Fruit fly (Drosophila melanogaster): Measurements from ENCODE around the gene CG34382.

Gene CG34382

DNA sequence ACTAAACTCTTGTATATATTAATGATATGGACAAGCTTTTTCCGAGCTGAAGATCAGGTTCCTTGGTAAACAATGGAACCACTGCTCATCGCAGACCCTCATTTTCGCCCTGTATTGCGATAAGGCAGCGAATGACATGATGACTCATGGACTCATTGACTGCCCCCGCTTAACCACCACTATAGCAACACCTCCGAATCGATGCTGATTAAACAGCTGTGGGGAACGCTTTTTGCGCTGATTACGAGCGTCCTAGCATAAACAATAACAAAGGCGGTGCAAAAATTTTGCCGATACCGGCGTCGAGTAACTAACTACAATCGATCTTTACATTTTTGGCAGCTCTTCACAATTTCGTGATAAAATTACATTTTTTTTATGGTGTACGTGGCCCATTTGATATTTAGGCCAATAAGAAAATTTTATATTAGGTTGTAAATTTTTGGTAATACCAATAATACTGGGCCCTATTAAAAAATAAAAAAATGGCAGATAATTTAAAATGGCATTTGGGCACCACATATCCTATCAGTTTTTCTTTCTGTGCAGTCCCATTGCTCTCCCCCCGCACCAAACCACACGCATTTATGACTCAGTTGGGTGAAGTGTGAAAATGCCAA lies 18.5 kb downstream of the CG34382 start:
- TF ChIP-seq CG10431 (GFP tag; optimal IDR thresholded peaks at IDR 0.05) (no peak), Rx (GFP tag; IDR thresholded peaks at IDR 0.05) (no peak), Deaf1 (tag; optimal IDR thresholded peaks at IDR 0.05) (no peak), CG17385 (GFP tag; optimal IDR thresholded peaks at IDR 0.05) (no peak), HLH4C (GFP tag; IDR thresholded peaks at IDR 0.05; ENCODE audit: partially characterized antibody) (no peak), Mes4 (GFP tag; optimal IDR thresholded peaks at IDR 0.05) (peak; percentile 1), Xbp1 (GFP tag; optimal IDR thresholded peaks at IDR 0.05) (peak; percentile 39), lab (GFP tag; optimal IDR thresholded peaks at IDR 0.05) (peak; percentile 21), CG7271 (tag; optimal IDR thresholded peaks at IDR 0.05) (no peak), CG11695 (GFP tag; IDR thresholded peaks at IDR 0.05) (no peak), exex (tag; optimal IDR thresholded peaks at IDR 0.05) (peak; percentile 44), CG5180 (GFP tag; optimal IDR thresholded peaks at IDR 0.05) (no peak), CG15601 (tag; optimal IDR thresholded peaks at IDR 0.05) (no peak), psq (GFP tag; optimal IDR thresholded peaks at IDR 0.05) (no peak), CG10147 (GFP tag; optimal IDR thresholded peaks at IDR 0.05) (no peak), pfk (GFP tag; optimal IDR thresholded peaks at IDR 0.05) (no peak), nerfin-2 (GFP tag; IDR thresholded peaks at IDR 0.05; ENCODE audit: partially characterized antibody) (no peak), bowl (GFP tag; IDR thresholded peaks at IDR 0.05) (no peak), jumu (GFP tag; optimal IDR thresholded peaks at IDR 0.05) (no peak), cwo (GFP tag; optimal IDR thresholded peaks at IDR 0.05) (peak; percentile 3), peb (GFP tag; IDR thresholded peaks at IDR 0.05) (no peak), Blimp-1 (GFP tag; optimal IDR thresholded peaks at IDR 0.05) (no peak), CHES-1-like (GFP tag; optimal IDR thresholded peaks at IDR 0.05) (no peak), CG6765 (GFP tag; optimal IDR thresholded peaks at IDR 0.05) (no peak), Dfd (GFP tag; optimal IDR thresholded peaks at IDR 0.05) (no peak), sob (GFP tag; IDR thresholded peaks at IDR 0.05) (no peak), CG17328 (GFP tag; IDR thresholded peaks at IDR 0.05) (0 out of 2 replicates have a peak, but pooled peaks have one; percentile 25), Atf3 (GFP tag; optimal IDR thresholded peaks at IDR 0.05) (no peak), CG34422 (GFP tag; IDR thresholded peaks at IDR 0.05) (0 out of 3 replicates have a peak, but pooled peaks have one; percentile 8), CG11085 (GFP tag; IDR thresholded peaks at IDR 0.05) (no peak), CG15514 (GFP tag; optimal IDR thresholded peaks at IDR 0.05) (no peak), sisA (GFP tag; IDR thresholded peaks at IDR 0.05) (peak; percentile 23; the same call in 1 of the 2 replicates), Gsc (GFP tag; IDR thresholded peaks at IDR 0.05) (no peak), mld (GFP tag; IDR thresholded peaks at IDR 0.05; ENCODE audit: partially characterized antibody) (no peak), Neu2 (GFP tag; optimal IDR thresholded peaks at IDR 0.05; ENCODE audit: borderline replicate concordance) (no peak), CG4617 (GFP tag; optimal IDR thresholded peaks at IDR 0.05; ENCODE audit: borderline replicate concordance) (no peak), tin (GFP tag; optimal IDR thresholded peaks at IDR 0.05) (no peak), tup (GFP tag; optimal IDR thresholded peaks at IDR 0.05) (no peak), CG11696 (GFP tag; IDR thresholded peaks at IDR 0.05) (no peak), Ptx1 (GFP tag; IDR thresholded peaks at IDR 0.05) (no peak), CG14667 (GFP tag; IDR thresholded peaks at IDR 0.05) (no peak), CG1792 (GFP tag; optimal IDR thresholded peaks at IDR 0.05) (no peak), dan (GFP tag; IDR thresholded peaks at IDR 0.05) (no peak), sr (GFP tag; IDR thresholded peaks at IDR 0.05) (no peak), Nf-YA (GFP tag; IDR thresholded peaks at IDR 0.05) (no peak), crol (GFP tag; IDR thresholded peaks at IDR 0.05) (no peak), CG3163 (GFP tag; optimal IDR thresholded peaks at IDR 0.05) (no peak), ERR (GFP tag; optimal IDR thresholded peaks at IDR 0.05) (no peak), Sox102F (GFP tag; optimal IDR thresholded peaks at IDR 0.05) (peak; percentile 27), twi (tag; optimal IDR thresholded peaks at IDR 0.05) (no peak)
